Fruit fly (Drosophila melanogaster): Measurements from ENCODE around the gene TBC1D23.

The TBC1D23 gene

dm6 chr2L:1157679-1158518, 28.8 kb downstream of the TBC1D23 start, which contains the start of gene capt (continued):
- TF ChIP-seq Elba2 (GFP tag; optimal IDR thresholded peaks at IDR 0.05) (peak; percentile 79), Optix (GFP tag; IDR thresholded peaks at IDR 0.05) (no peak), CG11456 (GFP tag; IDR thresholded peaks at IDR 0.05) (peak; percentile 62; the same call in 1 of the 3 replicates), ken (GFP tag; IDR thresholded peaks at IDR 0.05) (no peak), NFAT (GFP tag; IDR thresholded peaks at IDR 0.05) (peak; percentile 45; the same call in 1 of the 2 replicates), CG11247 (GFP tag; IDR thresholded peaks at IDR 0.05) (no peak; the same call in 1 of the 2 replicates), H2.0 (GFP tag; IDR thresholded peaks at IDR 0.05) (0 out of 2 replicates have a peak, but pooled peaks have one; percentile 7), CG8388 (GFP tag; optimal IDR thresholded peaks at IDR 0.05) (peak; percentile 10), Meics (GFP tag; optimal IDR thresholded peaks at IDR 0.05) (peak; percentile 26), crol (GFP tag; IDR thresholded peaks at IDR 0.05) (peak; percentile 90), CG2202 (tag; optimal IDR thresholded peaks at IDR 0.05) (no peak), CG3995 (GFP tag; optimal IDR thresholded peaks at IDR 0.05) (peak; percentile 8), kni (GFP tag; optimal IDR thresholded peaks at IDR 0.05) (no peak), phol (tag; optimal IDR thresholded peaks at IDR 0.05) (peak; percentile 23)

- TF ChIP-seq ems (GFP tag; optimal IDR thresholded peaks at IDR 0.05) (no peak), h (optimal IDR thresholded peaks at IDR 0.05) (no peak), Spps (tag; optimal IDR thresholded peaks at IDR 0.05) (no peak), Hr3 (GFP tag; optimal IDR thresholded peaks at IDR 0.05) (no peak), CG1792 (GFP tag; optimal IDR thresholded peaks at IDR 0.05) (no peak), CoRest (tag; optimal IDR thresholded peaks at IDR 0.05) (no peak), nerfin-2 (GFP tag; IDR thresholded peaks at IDR 0.05; ENCODE audit: partially characterized antibody) (peak; percentile 52; the same call in 1 of the 2 replicates), chinmo (GFP tag; IDR thresholded peaks at IDR 0.05; ENCODE audit: partially characterized antibody) (0 out of 4 replicates have a peak, but pooled peaks have one; percentile 34), sens (GFP tag) (peak; percentile 59), lola (GFP tag; optimal IDR thresholded peaks at IDR 0.05) (peak in 1 of 3 experiments; percentile 14), Ets65A (GFP tag) (peak; percentile 37), CG17359 (tag; optimal IDR thresholded peaks at IDR 0.05) (no peak), D (optimal IDR thresholded peaks at IDR 0.05) (no peak), D (GFP tag; optimal IDR thresholded peaks at IDR 0.05) (no peak), CHES-1-like (GFP tag; optimal IDR thresholded peaks at IDR 0.05) (no peak), dm (GFP tag; optimal IDR thresholded peaks at IDR 0.05) (no peak), CG10274 (GFP tag; optimal IDR thresholded peaks at IDR 0.05) (no peak), CG15479 (GFP tag; optimal IDR thresholded peaks at IDR 0.05) (no peak), CG3163 (GFP tag; optimal IDR thresholded peaks at IDR 0.05) (no peak), gsb-n (tag; optimal IDR thresholded peaks at IDR 0.05) (no peak), CG34422 (GFP tag; IDR thresholded peaks at IDR 0.05) (peak; percentile 78; the same call in 2 of the 3 replicates), gro (GFP tag; optimal IDR thresholded peaks at IDR 0.05) (no peak), nom (GFP tag; optimal IDR thresholded peaks at IDR 0.05) (no peak), Med (GFP tag) (peak; percentile 68), CG17568 (GFP tag; optimal IDR thresholded peaks at IDR 0.05) (no peak), MESR4 (GFP tag; optimal IDR thresholded peaks at IDR 0.05) (peak; percentile 88), CG14710 (tag; optimal IDR thresholded peaks at IDR 0.05) (peak; percentile 32), E2f2 (GFP tag; IDR thresholded peaks at IDR 0.05) (0 out of 2 replicates have a peak, but pooled peaks have one; percentile 15), CG6765 (GFP tag; optimal IDR thresholded peaks at IDR 0.05) (no peak), CG4617 (GFP tag; optimal IDR thresholded peaks at IDR 0.05; ENCODE audit: borderline replicate concordance) (peak; percentile 34), rib (GFP tag; IDR thresholded peaks at IDR 0.05) (no peak), CG9797 (GFP tag; optimal IDR thresholded peaks at IDR 0.05) (peak; percentile 24), CG2875 (GFP tag; optimal IDR thresholded peaks at IDR 0.05) (no peak)
These were observed 29.6 kb downstream of the TBC1D23 start, which contains the start of gene Tango14 for dm6 chr2L:1158519-1159319. Gene Tango14 (plus strand): TSS chr2L:1158661.

All from whole organism, embryonic.